Fruit fly (Drosophila melanogaster): ENCODE data around the gene CG5676.

CG5676 gene

dm6 chr2L:10237725-10238446 is 17.8 kb downstream of the CG5676 start, which contains the start of gene mthl15 (continued):
- TF ChIP-seq Xrp1 (GFP tag; IDR thresholded peaks at IDR 0.05) (no peak), TFAM (GFP tag; optimal IDR thresholded peaks at IDR 0.05) (no peak), crol (GFP tag; IDR thresholded peaks at IDR 0.05) (no peak), CG4404 (GFP tag; IDR thresholded peaks at IDR 0.05) (no peak), gcm (GFP tag; optimal IDR thresholded peaks at IDR 0.05) (peak; percentile 21), CG18476 (GFP tag; optimal IDR thresholded peaks at IDR 0.05) (no peak), crp (GFP tag; optimal IDR thresholded peaks at IDR 0.05) (no peak), CG1792 (GFP tag; optimal IDR thresholded peaks at IDR 0.05) (no peak), chif (GFP tag; optimal IDR thresholded peaks at IDR 0.05) (no peak), CoRest (tag; optimal IDR thresholded peaks at IDR 0.05) (no peak), CG4617 (GFP tag; optimal IDR thresholded peaks at IDR 0.05; ENCODE audit: borderline replicate concordance) (no peak), CG12219 (GFP tag; optimal IDR thresholded peaks at IDR 0.05) (peak; percentile 31), ems (GFP tag; optimal IDR thresholded peaks at IDR 0.05) (no peak), gce (GFP tag; IDR thresholded peaks at IDR 0.05) (no peak), CG5180 (GFP tag; optimal IDR thresholded peaks at IDR 0.05) (no peak), Nf-YC (tag; optimal IDR thresholded peaks at IDR 0.05) (no peak), Atf3 (GFP tag; optimal IDR thresholded peaks at IDR 0.05) (no peak), run (tag; optimal IDR thresholded peaks at IDR 0.05) (no peak), CG11723 (GFP tag; optimal IDR thresholded peaks at IDR 0.05) (peak; percentile 19), CG3407 (GFP tag; optimal IDR thresholded peaks at IDR 0.05) (no peak), CG6175 (GFP tag; IDR thresholded peaks at IDR 0.05) (no peak), tgo (GFP tag; IDR thresholded peaks at IDR 0.05) (no peak), HLH4C (GFP tag; IDR thresholded peaks at IDR 0.05; ENCODE audit: partially characterized antibody) (0 out of 3 replicates have a peak, but pooled peaks have one; percentile 39), otp (GFP tag; IDR thresholded peaks at IDR 0.05) (no peak), nerfin-1 (tag; optimal IDR thresholded peaks at IDR 0.05) (no peak), da (GFP tag; optimal IDR thresholded peaks at IDR 0.05) (no peak), CG8359 (GFP tag; optimal IDR thresholded peaks at IDR 0.05; ENCODE audit: borderline replicate concordance) (no peak), cg (GFP tag; optimal IDR thresholded peaks at IDR 0.05) (peak; percentile 68), pho (GFP tag; optimal IDR thresholded peaks at IDR 0.05) (no peak), NC2α (GFP tag; optimal IDR thresholded peaks at IDR 0.05) (peak; percentile 22), CG3281 (GFP tag; optimal IDR thresholded peaks at IDR 0.05) (peak; percentile 1), CG3995 (GFP tag; optimal IDR thresholded peaks at IDR 0.05) (no peak), Fer2 (tag; optimal IDR thresholded peaks at IDR 0.05) (no peak), CG13894 (tag; optimal IDR thresholded peaks at IDR 0.05) (no peak), CG10209 (GFP tag; optimal IDR thresholded peaks at IDR 0.05) (no peak), Opbp (GFP tag; IDR thresholded peaks at IDR 0.05; ENCODE audit: partially characterized antibody) (no peak), CG16863 (GFP tag; optimal IDR thresholded peaks at IDR 0.05) (no peak), E2f1 (GFP tag; IDR thresholded peaks at IDR 0.05) (no peak), Dfd (GFP tag; optimal IDR thresholded peaks at IDR 0.05) (no peak), CG10431 (GFP tag; optimal IDR thresholded peaks at IDR 0.05) (no peak), BEAF-32 (GFP tag; optimal IDR thresholded peaks at IDR 0.05) (no peak), CG17328 (GFP tag; IDR thresholded peaks at IDR 0.05) (0 out of 2 replicates have a peak, but pooled peaks have one; percentile 29), Neu2 (GFP tag; optimal IDR thresholded peaks at IDR 0.05; ENCODE audit: borderline replicate concordance) (no peak), CG12942 (GFP tag; optimal IDR thresholded peaks at IDR 0.05) (no peak), MBD-R2 (GFP tag; IDR thresholded peaks at IDR 0.05) (no peak), Vsx1 (GFP tag; optimal IDR thresholded peaks at IDR 0.05) (no peak), CG8924 (tag; optimal IDR thresholded peaks at IDR 0.05) (no peak), odd (GFP tag; optimal IDR thresholded peaks at IDR 0.05) (no peak), maf-S (GFP tag; optimal IDR thresholded peaks at IDR 0.05) (no peak)

All from whole organism, embryonic.